Worm (Caenorhabditis elegans): Measurements from ENCODE around the gene ZC317.7.

DNA sequence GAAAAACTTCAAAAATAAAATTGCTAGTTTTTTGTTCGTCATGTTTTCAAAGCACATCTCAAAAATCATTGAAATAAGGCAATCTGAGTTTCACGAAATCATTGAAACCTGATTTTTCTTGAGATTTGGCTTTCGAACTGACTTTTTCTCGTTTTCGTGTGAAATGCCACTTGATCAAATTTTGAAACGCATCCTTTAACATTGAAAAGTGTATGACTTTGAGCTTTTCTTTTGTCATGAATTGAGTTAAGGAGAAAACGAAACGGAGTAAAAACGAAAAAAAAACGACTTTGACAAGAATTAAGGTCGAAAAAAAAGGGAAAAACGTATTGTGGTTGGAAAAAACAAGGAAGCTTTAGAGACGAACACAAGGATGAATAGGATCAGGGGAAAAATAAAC, 15.9 kb downstream of the ZC317.7 start:
- TF ChIP-seq klf-2 (GFP tag; conservative IDR thresholded peaks at IDR 0.05) = no peak
- TF ChIP-seq cog-1 (tag; optimal IDR thresholded peaks at IDR 0.05) = no peak
- TF ChIP-seq flt-1 (GFP tag; IDR thresholded peaks at IDR 0.05) = no peak
- no peak for TF ChIP-seq tab-1 (GFP tag; IDR thresholded peaks at IDR 0.05)
- TF ChIP-seq T22C8.4 (GFP tag; IDR thresholded peaks at IDR 0.05) = no peak
- no peak for TF ChIP-seq ref-1 (GFP tag; conservative IDR thresholded peaks at IDR 0.05)
- TF ChIP-seq med-1 (GFP tag; optimal IDR thresholded peaks at IDR 0.05; ENCODE audit: insufficient read depth) = no peak

Data from whole organism, midembryonic.